Worm (Caenorhabditis elegans): ENCODE data around the gene C32H11.3.
A peak's percentile ranks its signal among the peaks of the same experiment; 100 is the strongest.

Gene C32H11.3

DNA sequence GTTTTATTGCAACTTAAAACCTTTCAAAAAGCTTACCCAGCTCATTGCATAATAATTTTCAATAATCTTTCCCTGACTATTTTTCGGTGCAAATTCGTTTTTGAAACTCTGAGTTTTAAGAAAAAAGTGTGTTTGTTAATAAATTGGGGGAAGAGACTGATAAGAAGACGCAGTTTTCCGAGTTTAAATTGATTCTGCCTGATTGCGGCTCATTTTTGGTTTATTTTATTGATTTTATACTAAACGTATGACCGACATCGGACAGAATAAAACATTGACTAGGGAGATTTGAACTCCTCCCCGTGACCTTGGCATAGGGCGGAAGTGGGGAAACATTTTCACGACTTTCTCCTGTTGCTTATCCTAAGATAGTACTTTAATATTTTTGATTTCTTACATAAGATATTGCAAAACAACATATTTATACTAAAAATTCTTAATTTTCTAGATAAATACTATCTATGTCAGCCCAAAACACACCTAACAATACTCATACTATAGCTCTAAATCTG lies 21.9 kb upstream of the C32H11.3 start, which contains the start of gene K08D8.7:
TSS of gene K08D8.7 (plus strand) at position 462 of the 512 bp plus-strand sequence.
- TF ChIP-seq fos-1 (tag; optimal IDR thresholded peaks at IDR 0.05) (no peak), pha-4 (tag; optimal IDR thresholded peaks at IDR 0.05) (peak; percentile 28), mml-1 (tag; optimal IDR thresholded peaks at IDR 0.05) (no peak), fkh-2 (tag; optimal IDR thresholded peaks at IDR 0.05) (no peak), elt-2 (tag; optimal IDR thresholded peaks at IDR 0.05) (peak; percentile 71), lin-15B (tag; optimal IDR thresholded peaks at IDR 0.05) (no peak), pqm-1 (tag; optimal IDR thresholded peaks at IDR 0.05) (peak; percentile 3)

DNA sequence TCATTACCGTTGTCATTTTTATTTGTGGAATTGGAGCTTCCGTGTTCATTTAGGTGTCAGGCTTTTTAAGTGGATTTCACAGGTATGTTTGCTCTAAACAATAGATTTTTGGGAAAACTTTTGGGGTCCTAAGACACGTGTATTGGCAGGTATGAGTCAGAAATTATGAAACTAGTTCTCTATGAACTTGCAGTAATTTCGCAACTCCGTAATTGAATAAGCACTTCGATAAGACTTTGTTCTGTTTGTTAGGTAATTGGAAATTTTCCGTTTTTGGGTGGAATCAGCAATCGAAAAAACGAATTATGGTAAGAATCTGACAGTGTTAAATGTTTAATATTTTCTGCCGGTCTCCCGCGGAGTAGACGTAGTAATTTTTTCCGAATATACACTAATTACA lies 21.2 kb upstream of the C32H11.3 start:
- TF ChIP-seq ceh-9 (tag; optimal IDR thresholded peaks at IDR 0.05), result no peak
- TF ChIP-seq nhr-237 (tag; optimal IDR thresholded peaks at IDR 0.05), result no peak
- TF ChIP-seq lsy-12 (tag; optimal IDR thresholded peaks at IDR 0.05), result no peak
- TF ChIP-seq elt-1 (tag; optimal IDR thresholded peaks at IDR 0.05), result no peak
- no peak for TF ChIP-seq mml-1 (tag; optimal IDR thresholded peaks at IDR 0.05)
- no peak for TF ChIP-seq lin-15B (tag; optimal IDR thresholded peaks at IDR 0.05)
- no peak for TF ChIP-seq nhr-12 (tag; optimal IDR thresholded peaks at IDR 0.05)
- no peak for TF ChIP-seq fos-1 (tag; optimal IDR thresholded peaks at IDR 0.05)
- TF ChIP-seq R02D3.7 (tag; optimal IDR thresholded peaks at IDR 0.05), result no peak
- no peak for TF ChIP-seq daf-12 (tag; optimal IDR thresholded peaks at IDR 0.05)
- no peak for TF ChIP-seq hmg-11 (tag; optimal IDR thresholded peaks at IDR 0.05)
- no peak for TF ChIP-seq ceh-82 (tag; optimal IDR thresholded peaks at IDR 0.05)
- no peak for TF ChIP-seq sea-2 (GFP tag; optimal IDR thresholded peaks at IDR 0.05)
- TF ChIP-seq ztf-4 (tag; optimal IDR thresholded peaks at IDR 0.05), result no peak
- TF ChIP-seq nhr-67 (tag; optimal IDR thresholded peaks at IDR 0.05), result no peak
- no peak for TF ChIP-seq ceh-28 (tag; optimal IDR thresholded peaks at IDR 0.05)
- TF ChIP-seq elt-2 (tag; optimal IDR thresholded peaks at IDR 0.05), result no peak

- peak; percentile 10 for TF ChIP-seq elt-2 (tag; optimal IDR thresholded peaks at IDR 0.05)
- peak; percentile 10 for TF ChIP-seq pha-4 (tag; optimal IDR thresholded peaks at IDR 0.05)
- no peak for TF ChIP-seq elt-1 (tag; optimal IDR thresholded peaks at IDR 0.05)
Measured at ce11 chrIV:12898823-12899222, 19.5 kb upstream of the C32H11.3 start.

ce11 chrIV:12899392-12899791 lies 19.0 kb upstream of the C32H11.3 start, which contains the start of gene K08D8.9:
K08D8.9 (plus strand) TSS chrIV:12899692.
- TF ChIP-seq sea-2 (GFP tag; optimal IDR thresholded peaks at IDR 0.05) (no peak), hmg-11 (tag; optimal IDR thresholded peaks at IDR 0.05) (no peak), nhr-76 (tag; optimal IDR thresholded peaks at IDR 0.05) (no peak), elt-1 (tag; optimal IDR thresholded peaks at IDR 0.05) (no peak), ama-1 (optimal IDR thresholded peaks at IDR 0.05) (no peak), eor-1 (tag; optimal IDR thresholded peaks at IDR 0.05) (no peak), mml-1 (tag; optimal IDR thresholded peaks at IDR 0.05) (no peak), snpc-4 (tag; optimal IDR thresholded peaks at IDR 0.05) (no peak), skn-1 (tag; optimal IDR thresholded peaks at IDR 0.05) (no peak), fkh-10 (GFP tag; optimal IDR thresholded peaks at IDR 0.05) (no peak), nhr-25 (tag; optimal IDR thresholded peaks at IDR 0.05) (no peak)

- TF ChIP-seq fkh-10 (GFP tag; optimal IDR thresholded peaks at IDR 0.05) (no peak), pqm-1 (tag; optimal IDR thresholded peaks at IDR 0.05) (no peak), tbx-2 (tag; optimal IDR thresholded peaks at IDR 0.05) (no peak), ama-1 (optimal IDR thresholded peaks at IDR 0.05) (no peak)
Measured at ce11 chrIV:12900267-12900666, 18.1 kb upstream of the C32H11.3 start, which contains the start of gene K08D8.10. K08D8.10 (plus strand) TSS chrIV:12900567.

- TF ChIP-seq nhr-237 (tag; optimal IDR thresholded peaks at IDR 0.05), result no peak
- no peak for TF ChIP-seq ceh-9 (tag; optimal IDR thresholded peaks at IDR 0.05)
- TF ChIP-seq elt-2 (tag; optimal IDR thresholded peaks at IDR 0.05), result peak; percentile 86
- no peak for TF ChIP-seq unc-62 (GFP tag; optimal IDR thresholded peaks at IDR 0.05)
- peak; percentile 51 for TF ChIP-seq pqm-1 (tag; optimal IDR thresholded peaks at IDR 0.05)
- TF ChIP-seq jun-1 (tag; optimal IDR thresholded peaks at IDR 0.05), result peak; percentile 50
- no peak for TF ChIP-seq skn-1 (tag; optimal IDR thresholded peaks at IDR 0.05)
Measured at ce11 chrIV:12901602-12902001, 16.8 kb upstream of the C32H11.3 start.
